Fruit fly (Drosophila melanogaster): ENCODE measurements around the gene mthl10.

The mthl10 gene

dm6 chr3L:375672-376071 is 33.0 kb upstream of the mthl10 start:
- TF ChIP-seq dsf (GFP tag; optimal IDR thresholded peaks at IDR 0.05; ENCODE audit: borderline replicate concordance) (no peak), rgr (GFP tag; optimal IDR thresholded peaks at IDR 0.05) (no peak), Vsx2 (GFP tag; optimal IDR thresholded peaks at IDR 0.05; ENCODE audit: partially characterized antibody) (no peak), HLH106 (tag; optimal IDR thresholded peaks at IDR 0.05) (no peak), Rel (GFP tag; optimal IDR thresholded peaks at IDR 0.05) (no peak), Rel (tag; optimal IDR thresholded peaks at IDR 0.05) (no peak)

dm6 chr3L:374582-374981 is 31.9 kb upstream of the mthl10 start:
- TF ChIP-seq Myc (optimal IDR thresholded peaks at IDR 0.05) (no peak), GATAd (GFP tag; optimal IDR thresholded peaks at IDR 0.05) (no peak), psq (GFP tag; optimal IDR thresholded peaks at IDR 0.05) (no peak), Abd-B (GFP tag; optimal IDR thresholded peaks at IDR 0.05) (no peak), usp (GFP tag; optimal IDR thresholded peaks at IDR 0.05) (no peak), h (GFP tag; optimal IDR thresholded peaks at IDR 0.05) (no peak), Hr78 (GFP tag; optimal IDR thresholded peaks at IDR 0.05) (no peak), CG32264 (GFP tag; optimal IDR thresholded peaks at IDR 0.05) (no peak), Hnf4 (GFP tag; optimal IDR thresholded peaks at IDR 0.05) (no peak), jim (GFP tag; optimal IDR thresholded peaks at IDR 0.05) (no peak), dl (GFP tag; optimal IDR thresholded peaks at IDR 0.05; ENCODE audit: insufficient read depth in 1 of 2, partially characterized antibody in 2 of 2) (no peak), CG9705 (GFP tag; optimal IDR thresholded peaks at IDR 0.05) (no peak), ey (GFP tag; optimal IDR thresholded peaks at IDR 0.05) (no peak), Vsx2 (GFP tag; optimal IDR thresholded peaks at IDR 0.05; ENCODE audit: partially characterized antibody) (no peak), Dfd (GFP tag; optimal IDR thresholded peaks at IDR 0.05) (no peak), sage (GFP tag; optimal IDR thresholded peaks at IDR 0.05) (no peak), tai (GFP tag; optimal IDR thresholded peaks at IDR 0.05) (no peak), rgr (GFP tag; optimal IDR thresholded peaks at IDR 0.05) (no peak)

DNA sequence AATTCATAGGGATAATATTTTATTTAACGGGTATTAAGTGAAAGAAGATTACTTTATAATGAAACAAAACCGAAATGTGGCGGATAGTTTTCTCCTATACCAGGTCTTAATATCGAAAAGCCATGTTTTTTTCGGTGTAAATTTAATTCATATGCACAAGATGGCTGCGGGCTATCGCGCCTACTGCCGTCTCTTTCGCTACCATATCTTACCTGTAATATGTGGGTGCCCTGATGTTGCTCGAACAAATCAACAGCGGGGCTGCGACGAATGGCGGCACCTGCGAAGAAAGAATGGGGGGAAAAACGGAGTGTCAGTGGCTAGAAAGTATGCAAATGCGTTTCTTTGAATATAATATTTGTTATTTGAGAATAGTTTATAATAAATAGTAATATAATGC is 28.5 kb upstream of the mthl10 start:
- TF ChIP-seq pan (optimal IDR thresholded peaks at IDR 0.05) (no peak), jim (GFP tag; optimal IDR thresholded peaks at IDR 0.05) (no peak), CG32264 (GFP tag; optimal IDR thresholded peaks at IDR 0.05) (no peak), woc (GFP tag; optimal IDR thresholded peaks at IDR 0.05) (no peak), Sp1 (GFP tag; optimal IDR thresholded peaks at IDR 0.05) (no peak), lola (GFP tag; optimal IDR thresholded peaks at IDR 0.05) (no peak), Hr83 (GFP tag; optimal IDR thresholded peaks at IDR 0.05; ENCODE audit: poor library complexity, severe bottlenecking) (no peak), dl (GFP tag; optimal IDR thresholded peaks at IDR 0.05; ENCODE audit: insufficient read depth in 1 of 2, partially characterized antibody in 2 of 2) (no peak), Hnf4 (GFP tag; optimal IDR thresholded peaks at IDR 0.05) (no peak)

DNA sequence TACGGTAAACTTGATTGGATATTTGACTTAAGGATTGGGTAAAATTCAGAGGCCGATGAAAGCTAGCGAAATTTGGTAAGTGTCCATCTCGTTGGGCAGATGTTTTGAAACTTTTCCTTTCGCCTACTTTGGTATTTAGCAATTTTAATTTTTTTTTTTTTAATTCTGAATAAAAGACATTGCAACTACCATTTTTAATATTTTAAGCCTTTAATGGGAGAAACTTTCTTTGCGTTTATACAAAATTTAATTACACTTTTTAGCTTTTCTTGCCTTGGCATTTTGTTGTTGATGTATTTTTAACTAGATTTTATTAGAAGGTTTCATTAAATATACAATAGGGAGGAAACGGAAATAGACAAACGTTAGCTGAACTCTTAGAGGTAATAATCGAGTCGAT is 23.6 kb upstream of the mthl10 start, which contains the start of gene CG13884:
TSS of gene CG13884 (minus strand) at position 101 of the 400 bp plus-strand sequence.
- TF ChIP-seq Myc (optimal IDR thresholded peaks at IDR 0.05) (no peak), br (GFP tag; optimal IDR thresholded peaks at IDR 0.05) (no peak), jim (GFP tag; optimal IDR thresholded peaks at IDR 0.05) (no peak), Mio (GFP tag; optimal IDR thresholded peaks at IDR 0.05) (no peak), Hr78 (GFP tag; optimal IDR thresholded peaks at IDR 0.05) (no peak), GATAd (GFP tag; optimal IDR thresholded peaks at IDR 0.05) (no peak), Hr83 (GFP tag; optimal IDR thresholded peaks at IDR 0.05; ENCODE audit: poor library complexity, severe bottlenecking) (no peak), pan (optimal IDR thresholded peaks at IDR 0.05) (no peak), fru (GFP tag; optimal IDR thresholded peaks at IDR 0.05) (no peak), lola (GFP tag; optimal IDR thresholded peaks at IDR 0.05) (no peak), OdsH (GFP tag; optimal IDR thresholded peaks at IDR 0.05) (no peak), sv (GFP tag; optimal IDR thresholded peaks at IDR 0.05) (no peak), dmrt93B (GFP tag; optimal IDR thresholded peaks at IDR 0.05) (no peak), Hnf4 (GFP tag; optimal IDR thresholded peaks at IDR 0.05) (no peak), Vsx2 (GFP tag; optimal IDR thresholded peaks at IDR 0.05; ENCODE audit: partially characterized antibody) (no peak), N (GFP tag; optimal IDR thresholded peaks at IDR 0.05) (no peak), Rel (GFP tag; optimal IDR thresholded peaks at IDR 0.05) (no peak), Rel (tag; optimal IDR thresholded peaks at IDR 0.05) (no peak), dsf (GFP tag; optimal IDR thresholded peaks at IDR 0.05; ENCODE audit: borderline replicate concordance) (no peak), usp (GFP tag; optimal IDR thresholded peaks at IDR 0.05) (no peak)

All from whole organism, wandering third instar larva.